Fruit fly (Drosophila melanogaster): ENCODE data around the gene Nmd3.

Gene Nmd3

DNA sequence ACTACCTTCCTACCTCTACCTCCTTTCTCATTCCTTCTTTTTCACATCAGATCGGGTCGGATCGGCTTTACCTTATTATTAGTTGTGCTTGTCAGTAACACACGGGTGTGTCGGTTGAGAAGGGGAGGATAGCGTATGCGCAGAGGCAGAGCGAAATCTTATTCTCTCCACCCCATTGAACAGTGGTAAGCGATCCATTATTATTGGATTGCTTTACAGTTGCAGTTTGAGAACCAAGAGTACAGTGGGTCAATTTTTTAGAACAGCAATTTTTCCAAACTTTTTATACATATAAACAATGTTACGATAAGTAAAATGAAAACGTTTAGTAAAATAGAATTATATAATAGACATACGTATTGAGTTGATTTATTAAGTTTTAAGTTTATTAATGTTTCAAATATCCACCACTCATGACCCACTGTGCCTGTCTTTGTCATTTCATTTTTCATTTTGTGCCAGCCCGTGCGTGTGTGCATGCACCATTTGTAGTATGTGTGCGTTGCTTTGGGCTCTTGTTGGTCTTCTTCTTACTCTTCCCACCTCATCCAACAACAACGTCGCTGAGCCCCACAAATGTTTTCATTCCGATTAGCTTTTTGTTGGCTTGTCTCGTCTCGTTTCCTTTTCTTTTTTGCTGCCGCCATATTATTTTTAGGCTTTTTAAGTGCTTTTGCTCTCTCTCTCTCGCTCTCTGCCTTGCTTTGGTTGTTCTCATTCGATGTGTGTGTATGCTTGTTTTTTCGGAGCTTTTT, 46.7 kb downstream of the Nmd3 start (continued):
- TF ChIP-seq CG12155 (GFP tag; optimal IDR thresholded peaks at IDR 0.05) (peak; percentile 97), Hsf (GFP tag; optimal IDR thresholded peaks at IDR 0.05) (peak; percentile 98), Taf1 (GFP tag; IDR thresholded peaks at IDR 0.05) (peak; percentile 99), MTF-1 (GFP tag; optimal IDR thresholded peaks at IDR 0.05; ENCODE audit: borderline replicate concordance) (peak; percentile 98), HmgD (GFP tag; optimal IDR thresholded peaks at IDR 0.05) (peak; percentile 42), CG11456 (GFP tag; IDR thresholded peaks at IDR 0.05) (peak; percentile 98), crol (GFP tag; IDR thresholded peaks at IDR 0.05) (peak; percentile 82), CG7786 (GFP tag; optimal IDR thresholded peaks at IDR 0.05) (peak; percentile 95), CG43689 (GFP tag; IDR thresholded peaks at IDR 0.05) (peak; percentile 96), row (GFP tag; IDR thresholded peaks at IDR 0.05) (peak; percentile 99), p53 (GFP tag; optimal IDR thresholded peaks at IDR 0.05) (peak; percentile 73), Hr3 (GFP tag; optimal IDR thresholded peaks at IDR 0.05) (peak; percentile 95), CG12942 (GFP tag; optimal IDR thresholded peaks at IDR 0.05) (peak; percentile 97), ham (GFP tag; IDR thresholded peaks at IDR 0.05) (peak; percentile 94), kni (GFP tag; optimal IDR thresholded peaks at IDR 0.05) (peak; percentile 94)

DNA sequence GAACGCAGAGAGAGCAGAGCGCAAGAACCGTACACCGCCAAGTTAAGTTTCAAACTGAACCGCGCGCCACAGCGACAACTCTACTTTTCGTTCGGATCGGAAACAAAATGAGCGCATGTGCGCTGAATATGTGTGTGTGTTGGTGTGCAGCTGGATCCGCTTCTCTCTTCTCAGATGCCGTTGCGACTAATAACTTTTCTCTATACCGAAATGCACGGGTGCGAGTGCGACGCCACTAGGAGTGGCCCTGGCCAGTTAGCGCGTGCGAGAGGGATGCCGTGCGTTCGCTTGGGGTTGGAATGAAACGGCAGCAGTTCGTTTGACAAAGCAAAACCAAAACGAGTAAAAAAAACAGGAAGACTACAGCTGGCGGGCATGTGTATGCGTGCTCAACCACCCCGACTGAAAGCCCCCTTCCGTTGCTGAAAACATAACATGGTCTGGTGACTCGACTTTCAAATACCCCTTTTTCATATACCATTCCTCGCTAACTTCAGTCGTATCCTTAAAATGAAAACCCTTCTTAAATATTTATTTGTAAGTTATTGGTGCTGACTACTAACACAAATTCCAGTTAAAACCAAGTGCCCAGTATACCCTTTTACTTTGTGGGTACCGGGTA, 47.5 kb downstream of the Nmd3 start:
- TF ChIP-seq CG14441 (GFP tag; IDR thresholded peaks at IDR 0.05) (peak; percentile 100), toy (GFP tag; IDR thresholded peaks at IDR 0.05) (peak; percentile 100), CG10274 (GFP tag; optimal IDR thresholded peaks at IDR 0.05) (peak; percentile 98), sr (GFP tag; IDR thresholded peaks at IDR 0.05) (peak; percentile 100), CG15073 (GFP tag; optimal IDR thresholded peaks at IDR 0.05) (peak; percentile 95), exex (tag; optimal IDR thresholded peaks at IDR 0.05) (peak; percentile 97), dmrt99B (tag; optimal IDR thresholded peaks at IDR 0.05) (peak; percentile 100), ham (GFP tag; IDR thresholded peaks at IDR 0.05) (peak; percentile 100), CG7556 (GFP tag; optimal IDR thresholded peaks at IDR 0.05) (peak; percentile 98), CG7357 (GFP tag; IDR thresholded peaks at IDR 0.05) (peak; percentile 99), Camta (GFP tag; optimal IDR thresholded peaks at IDR 0.05) (peak; percentile 100), CG11560 (tag; IDR thresholded peaks at IDR 0.05) (peak; percentile 96), CG10979 (tag; optimal IDR thresholded peaks at IDR 0.05) (peak; percentile 100), Taf1 (GFP tag; IDR thresholded peaks at IDR 0.05) (peak; percentile 100), CG3281 (GFP tag; optimal IDR thresholded peaks at IDR 0.05) (peak; percentile 99), CG3407 (GFP tag; optimal IDR thresholded peaks at IDR 0.05) (peak; percentile 99), slp2 (GFP tag; optimal IDR thresholded peaks at IDR 0.05) (peak; percentile 100), CTCF (GFP tag; optimal IDR thresholded peaks at IDR 0.05) (peak; percentile 79), MTF-1 (GFP tag; optimal IDR thresholded peaks at IDR 0.05; ENCODE audit: borderline replicate concordance) (peak; percentile 100), gfzf (GFP tag; optimal IDR thresholded peaks at IDR 0.05) (peak; percentile 52), CG17361 (GFP tag; IDR thresholded peaks at IDR 0.05) (peak; percentile 95), hth (optimal IDR thresholded peaks at IDR 0.05) (no peak), usp (GFP tag; optimal IDR thresholded peaks at IDR 0.05) (no peak), CG31441 (GFP tag; IDR thresholded peaks at IDR 0.05) (peak; percentile 79), ewg (GFP tag; optimal IDR thresholded peaks at IDR 0.05) (peak; percentile 99), E2f2 (GFP tag; IDR thresholded peaks at IDR 0.05) (peak; percentile 91), CG18011 (GFP tag; optimal IDR thresholded peaks at IDR 0.05) (peak; percentile 92), kay (GFP tag; optimal IDR thresholded peaks at IDR 0.05) (peak; percentile 100), CG31224 (GFP tag; IDR thresholded peaks at IDR 0.05) (peak; percentile 99), jumu (GFP tag; optimal IDR thresholded peaks at IDR 0.05) (peak; percentile 100), CG6654 (GFP tag; optimal IDR thresholded peaks at IDR 0.05) (peak; percentile 97), ab (GFP tag; optimal IDR thresholded peaks at IDR 0.05) (peak; percentile 100), zf30C (GFP tag; optimal IDR thresholded peaks at IDR 0.05) (peak; percentile 18), CG10959 (GFP tag; IDR thresholded peaks at IDR 0.05) (peak; percentile 100), CG8089 (GFP tag; optimal IDR thresholded peaks at IDR 0.05) (peak; percentile 100), CG6689 (GFP tag; IDR thresholded peaks at IDR 0.05) (peak; percentile 100), zfh2 (GFP tag; optimal IDR thresholded peaks at IDR 0.05) (peak; percentile 100), Tbp (GFP tag; optimal IDR thresholded peaks at IDR 0.05) (no peak)

Data from whole organism, embryonic.